Worm (Caenorhabditis elegans) whole organism, L1 larva: ENCODE measurements around the gene M05D6.1.

Source experiments
- C04F5.9 ChIP-seq: sonication (generic microtip); optimal IDR thresholded peaks from 2 replicates; lab custom pipeline; 2016; ENCODE audit warnings: missing genetic modification characterization, missing compliant biosample characterization
- C34B4.2 ChIP-seq: sonication (generic microtip); optimal IDR thresholded peaks from 2 replicates; lab custom pipeline; 2017; ENCODE audit warnings: mild to moderate bottlenecking, missing genetic modification characterization, missing compliant biosample characterization
- F16B12.6 ChIP-seq: fragments of 150-350 bp; optimal IDR thresholded peaks from 2 replicates; lab custom pipeline; 2014; ENCODE audit warnings: missing biosample characterization, missing genetic modification characterization
- Y116A8C.19 ChIP-seq: sonication (generic microtip); optimal IDR thresholded peaks from 2 replicates; lab custom pipeline; 2016; ENCODE audit warnings: missing compliant biosample characterization, missing genetic modification characterization, borderline replicate concordance
- aha-1 ChIP-seq: fragments of 150-350 bp; optimal IDR thresholded peaks from 2 replicates; lab custom pipeline; 2014; ENCODE audit warnings: missing biosample characterization, missing genetic modification characterization
- ceh-63 ChIP-seq: fragments of 200-800 bp; sonication (Bioruptor generic); optimal IDR thresholded peaks from 2 replicates; lab custom pipeline; 2018; ENCODE audit warnings: mild to moderate bottlenecking, missing genetic modification characterization, missing compliant biosample characterization
- ceh-8 ChIP-seq: fragments of 200-800 bp; sonication (Bioruptor generic); optimal IDR thresholded peaks from 2 replicates; lab custom pipeline; 2018; ENCODE audit warnings: mild to moderate bottlenecking, missing genetic modification characterization, moderate library complexity, missing compliant biosample characterization
- ceh-82 ChIP-seq, 3 experiments: fragments of 150-350 bp in 1 of 3; sonication (generic microtip) in 2 of 3; optimal IDR thresholded peaks; 2 replicates each; lab custom pipeline; 2014 to 2017; ENCODE audit warnings: missing biosample characterization in 3 of 3, missing genetic modification characterization in 3 of 3
- ceh-88 ChIP-seq: fragments of 200-800 bp; sonication (Bioruptor generic); IDR thresholded peaks from 2 replicates; pipeline ENCODE4 v1.3.6; 2022; ENCODE audit warnings: missing genetic modification characterization, missing compliant biosample characterization
- ceh-90 ChIP-seq: sonication (generic microtip); optimal IDR thresholded peaks from 2 replicates; lab custom pipeline; 2016; ENCODE audit warnings: missing genetic modification characterization, missing compliant biosample characterization
- ces-1 ChIP-seq: fragments of 150-350 bp; optimal IDR thresholded peaks from 2 replicates; lab custom pipeline; 2014; ENCODE audit warnings: missing biosample characterization, missing genetic modification reagents, missing genetic modification characterization
- dpl-1 ChIP-seq, 3 experiments: fragments of 150-350 bp in 2 of 3; sonication (generic microtip) in 1 of 3; optimal IDR thresholded peaks; 2 replicates each; lab custom pipeline; 2014 to 2017; ENCODE audit warnings: missing biosample characterization in 3 of 3, missing genetic modification characterization in 3 of 3, missing genetic modification reagents in 3 of 3
- dsc-1 ChIP-seq: sonication (generic microtip); optimal IDR thresholded peaks from 2 replicates; lab custom pipeline; 2016; ENCODE audit warnings: mild to moderate bottlenecking, missing genetic modification characterization, missing compliant biosample characterization
- efl-3 ChIP-seq: fragments of 200-800 bp; sonication (Bioruptor generic); optimal IDR thresholded peaks from 2 replicates; lab custom pipeline; 2018; ENCODE audit warnings: mild to moderate bottlenecking, missing genetic modification characterization, missing compliant biosample characterization
- egl-13 ChIP-seq: sonication (generic microtip); optimal IDR thresholded peaks from 2 replicates; lab custom pipeline; 2016; ENCODE audit warnings: missing genotype, missing genetic modification reagents, missing genetic modification characterization, missing compliant biosample characterization
- egl-27 ChIP-seq, 2 experiments: fragments of 150-350 bp in 1 of 2; sonication (generic microtip); optimal IDR thresholded peaks; 3 replicates each; lab custom pipeline; 2017 to 2018; ENCODE audit warnings: missing biosample characterization in 2 of 2, missing genetic modification characterization in 2 of 2, missing genetic modification reagents in 2 of 2
- elt-3 ChIP-seq, 6 experiments: fragments of 150-350 bp in 1 of 6; sonication (generic microtip); optimal IDR thresholded peaks; 2 replicates each; lab custom pipeline; 2017 to 2018; ENCODE audit warnings: missing biosample characterization in 6 of 6, missing genetic modification characterization in 6 of 6, inconsistent platforms in 1 of 6
- ets-5 ChIP-seq: fragments of 200-800 bp; sonication (Bioruptor generic); IDR thresholded peaks from 2 replicates; pipeline ENCODE4 v1.3.6; 2022; ENCODE audit warnings: missing genetic modification characterization, missing compliant biosample characterization
- fkh-4 ChIP-seq: sonication (generic microtip); optimal IDR thresholded peaks from 2 replicates; lab custom pipeline; 2016; ENCODE audit warnings: missing compliant biosample characterization, missing genetic modification characterization, borderline replicate concordance
- fkh-8 ChIP-seq: sonication (generic microtip); optimal IDR thresholded peaks from 2 replicates; lab custom pipeline; 2016; ENCODE audit warnings: mild to moderate bottlenecking, missing genetic modification characterization, missing compliant biosample characterization
- grh-1 ChIP-seq: fragments of 200-800 bp; sonication (Bioruptor generic); IDR thresholded peaks from 2 replicates; pipeline ENCODE4 v1.3.6; 2022; ENCODE audit warnings: missing genetic modification reagents, missing genetic modification characterization, missing compliant biosample characterization
- hlh-17 ChIP-seq: fragments of 200-800 bp; sonication (Bioruptor generic); optimal IDR thresholded peaks from 2 replicates; lab custom pipeline; 2018; ENCODE audit warnings: missing genetic modification characterization, mild to moderate bottlenecking, missing compliant biosample characterization, moderate library complexity, borderline replicate concordance
- hlh-4 ChIP-seq: sonication (generic microtip); optimal IDR thresholded peaks from 2 replicates; lab custom pipeline; 2016; ENCODE audit warnings: mild to moderate bottlenecking, missing genetic modification characterization, missing compliant biosample characterization
- irx-1 ChIP-seq: sonication (generic microtip); optimal IDR thresholded peaks from 2 replicates; lab custom pipeline; 2016; ENCODE audit warnings: missing genetic modification characterization, missing compliant biosample characterization
- isw-1 ChIP-seq: fragments of 200-800 bp; sonication (Bioruptor generic); IDR thresholded peaks from 2 replicates; pipeline ENCODE4 v1.3.6; 2022; ENCODE audit warnings: missing genetic modification characterization, missing compliant biosample characterization
- jun-1 ChIP-seq: fragments of 150-350 bp; optimal IDR thresholded peaks from 2 replicates; lab custom pipeline; 2014; ENCODE audit warnings: missing biosample characterization, missing genetic modification reagents, missing genetic modification characterization
- lin-13 ChIP-seq: fragments of 150-350 bp; optimal IDR thresholded peaks from 2 replicates; lab custom pipeline; 2014; ENCODE audit warnings: missing biosample characterization, missing genetic modification reagents, missing genetic modification characterization
- lsy-2 ChIP-seq, 2 experiments: fragments of 150-350 bp; optimal IDR thresholded peaks; 2 replicates each; lab custom pipeline; 2014; ENCODE audit warnings: missing biosample characterization in 2 of 2, missing genetic modification characterization in 2 of 2
- mdl-1 ChIP-seq, 2 experiments: fragments of 150-350 bp; optimal IDR thresholded peaks; 2 replicates each; lab custom pipeline; 2014 to 2017; ENCODE audit warnings: missing biosample characterization in 2 of 2, missing genetic modification characterization in 2 of 2, inconsistent platforms in 1 of 2
- mef-2 ChIP-seq: fragments of 150-350 bp; optimal IDR thresholded peaks from 2 replicates; lab custom pipeline; 2014; ENCODE audit warnings: missing biosample characterization, missing genetic modification characterization
- mep-1 ChIP-seq: fragments of 150-350 bp; optimal IDR thresholded peaks from 2 replicates; lab custom pipeline; 2014; ENCODE audit warnings: missing biosample characterization, missing genetic modification characterization
- nhr-11 ChIP-seq: fragments of 150-350 bp; optimal IDR thresholded peaks from 2 replicates; lab custom pipeline; 2014; ENCODE audit warnings: missing biosample characterization, missing genetic modification characterization
- nhr-12 ChIP-seq: sonication (generic microtip); optimal IDR thresholded peaks from 2 replicates; lab custom pipeline; 2017; ENCODE audit warnings: missing biosample characterization, missing genetic modification characterization
- nhr-20 ChIP-seq: sonication (generic microtip); optimal IDR thresholded peaks from 2 replicates; lab custom pipeline; 2016; ENCODE audit warnings: mild to moderate bottlenecking, missing genetic modification characterization, missing compliant biosample characterization
- nhr-237 ChIP-seq: fragments of 150-350 bp; optimal IDR thresholded peaks from 2 replicates; lab custom pipeline; 2014; ENCODE audit warnings: missing biosample characterization, missing genetic modification characterization
- nhr-28 ChIP-seq: fragments of 150-350 bp; optimal IDR thresholded peaks from 2 replicates; lab custom pipeline; 2014; ENCODE audit warnings: missing biosample characterization, missing genetic modification characterization
- nhr-47 ChIP-seq: sonication (generic microtip); optimal IDR thresholded peaks from 2 replicates; lab custom pipeline; 2016; ENCODE audit warnings: mild to moderate bottlenecking, missing genetic modification characterization, moderate library complexity, missing compliant biosample characterization
- nhr-71 ChIP-seq: sonication (generic microtip); optimal IDR thresholded peaks from 2 replicates; lab custom pipeline; 2016; ENCODE audit warnings: mild to moderate bottlenecking, missing genetic modification characterization, moderate library complexity, missing compliant biosample characterization
- nhr-76 ChIP-seq: sonication (generic microtip); optimal IDR thresholded peaks from 2 replicates; lab custom pipeline; 2017; ENCODE audit warnings: missing biosample characterization, missing genetic modification characterization
- nhr-85 ChIP-seq: sonication (generic microtip); peaks from one replicate; lab custom pipeline; 2016; ENCODE audit warnings: missing genetic modification characterization, inconsistent platforms, missing compliant biosample characterization
- pqm-1 ChIP-seq: sonication (generic microtip); optimal IDR thresholded peaks from 3 replicates; lab custom pipeline; 2017; ENCODE audit warnings: missing biosample characterization, missing genetic modification characterization
- skn-1 ChIP-seq: fragments of 150-350 bp; optimal IDR thresholded peaks from 2 replicates; lab custom pipeline; 2014; ENCODE audit warnings: missing biosample characterization, missing genetic modification characterization
- sox-4 ChIP-seq: sonication (generic microtip); optimal IDR thresholded peaks from 2 replicates; lab custom pipeline; 2016; ENCODE audit warnings: missing genetic modification characterization, missing compliant biosample characterization
- swsn-7 ChIP-seq: sonication (generic microtip); optimal IDR thresholded peaks from 2 replicates; lab custom pipeline; 2016; ENCODE audit warnings: missing genetic modification characterization, missing compliant biosample characterization
- tlp-1 ChIP-seq: fragments of 150-350 bp; optimal IDR thresholded peaks from 2 replicates; lab custom pipeline; 2014; ENCODE audit warnings: missing biosample characterization, missing genetic modification characterization
- unc-130 ChIP-seq: fragments of 150-350 bp; optimal IDR thresholded peaks from 2 replicates; lab custom pipeline; 2017; ENCODE audit warnings: missing biosample characterization, missing genetic modification characterization, inconsistent platforms
- unc-98 ChIP-seq: fragments of 200-800 bp; sonication (Bioruptor generic); IDR thresholded peaks from 2 replicates; pipeline ENCODE4 v1.3.6; 2022; ENCODE audit warnings: missing genetic modification characterization, missing compliant biosample characterization
- vab-15 ChIP-seq: sonication (generic microtip); optimal IDR thresholded peaks from 2 replicates; lab custom pipeline; 2017; ENCODE audit warnings: missing genotype, mild to moderate bottlenecking, missing genetic modification characterization, missing compliant biosample characterization
- xbp-1 ChIP-seq: sonication (generic microtip); optimal IDR thresholded peaks from 2 replicates; lab custom pipeline; 2016; ENCODE audit warnings: missing genetic modification characterization, missing compliant biosample characterization
- zip-4 ChIP-seq: fragments of 200-800 bp; sonication (Bioruptor generic); optimal IDR thresholded peaks from 2 replicates; lab custom pipeline; 2018; ENCODE audit warnings: mild to moderate bottlenecking, missing genetic modification characterization, moderate library complexity, missing compliant biosample characterization
- ztf-11 ChIP-seq, 2 experiments: sonication (generic microtip); optimal IDR thresholded peaks; 2 replicates each; lab custom pipeline; 2016 to 2017; ENCODE audit warnings: missing genetic modification characterization in 2 of 2, missing biosample characterization in 1 of 2, missing compliant biosample characterization in 1 of 2

The M05D6.1 gene

ce11 chrII:8428947-8429919, 46.0 kb downstream of the M05D6.1 start:
- TF ChIP-seq ces-1 (GFP tag; lab: Kevin White, UChicago) (no peak), unc-98 (GFP tag; lab: Robert Waterston, UW) (no peak), ceh-63 (GFP tag; lab: Kevin White, UChicago) (no peak), grh-1 (no peak), ceh-88 (GFP tag; lab: Robert Waterston, UW) (no peak), ceh-82 (tag; optimal IDR thresholded peaks at IDR 0.05; lab: Kevin White, UChicago) (no peak), nhr-71 (tag; lab: Kevin White, UChicago) (no peak), mef-2 (no peak), C04F5.9 (tag; lab: Kevin White, UChicago) (no peak), aha-1 (tag; lab: Kevin White, UChicago) (no peak), nhr-47 (tag; lab: Kevin White, UChicago) (no peak), nhr-11 (no peak), tlp-1 (tag; lab: Kevin White, UChicago) (no peak), mdl-1 (tag; optimal IDR thresholded peaks at IDR 0.05; lab: Kevin White, UChicago) (no peak), unc-130 (tag; lab: Kevin White, UChicago) (no peak), xbp-1 (peak; percentile 38), lsy-2 (tag; optimal IDR thresholded peaks at IDR 0.05; lab: Kevin White, UChicago) (peak in 1 of 2 experiments; percentile 41), vab-15 (tag; lab: Kevin White, UChicago) (no peak), lin-13 (GFP tag; lab: Kevin White, UChicago) (no peak), ets-5 (GFP tag; lab: Robert Waterston, UW) (no peak), C34B4.2 (tag; lab: Kevin White, UChicago) (no peak), hlh-4 (tag; lab: Kevin White, UChicago) (no peak), elt-3 (tag; optimal IDR thresholded peaks at IDR 0.05; lab: Kevin White, UChicago) (no peak), nhr-85 (tag; lab: Kevin White, UChicago) (peak; percentile 59), efl-3 (no peak), egl-27 (tag; optimal IDR thresholded peaks at IDR 0.05; lab: Kevin White, UChicago) (no peak), jun-1 (no peak), pqm-1 (tag; lab: Kevin White, UChicago) (no peak), nhr-28 (tag; lab: Kevin White, UChicago) (no peak), ceh-8 (no peak), sox-4 (tag; lab: Kevin White, UChicago) (no peak), hlh-17 (GFP tag; lab: Kevin White, UChicago) (no peak), ceh-90 (tag; lab: Kevin White, UChicago) (no peak), nhr-20 (no peak), nhr-12 (tag; lab: Kevin White, UChicago) (no peak), fkh-4 (tag; lab: Kevin White, UChicago) (no peak), ztf-11 (tag; optimal IDR thresholded peaks at IDR 0.05; lab: Kevin White, UChicago) (no peak), isw-1 (GFP tag; lab: Robert Waterston, UW) (no peak), nhr-76 (tag; lab: Kevin White, UChicago) (no peak), swsn-7 (tag; lab: Kevin White, UChicago) (no peak), fkh-8 (tag; lab: Kevin White, UChicago) (no peak), irx-1 (no peak), Y116A8C.19 (tag; lab: Kevin White, UChicago) (no peak), nhr-237 (tag; lab: Kevin White, UChicago) (no peak), dsc-1 (tag; lab: Kevin White, UChicago) (no peak), mep-1 (peak; percentile 68), skn-1 (tag; lab: Kevin White, UChicago) (no peak), zip-4 (GFP tag; lab: Kevin White, UChicago) (no peak), egl-13 (tag; lab: Kevin White, UChicago) (no peak), dpl-1 (GFP tag; optimal IDR thresholded peaks at IDR 0.05; lab: Kevin White, UChicago) (peak in 2 of 3 experiments; percentile 20 to 42), F16B12.6 (tag; lab: Kevin White, UChicago) (peak; percentile 84)
